Fruit fly (Drosophila melanogaster) whole organism: ENCODE data around the gene Tsp29Fb.

Experiments
- CG8478 ChIP-seq: fragments of >200 bp; optimal IDR thresholded peaks from 2 replicates; lab custom pipeline; 2018; ENCODE audit warnings: inconsistent platforms
- Dll ChIP-seq: fragments of >200 bp; optimal IDR thresholded peaks from 2 replicates; lab custom pipeline; 2017
- EcR ChIP-seq, 2 experiments: fragments of >200 bp; optimal IDR thresholded peaks; 2 replicates each; lab custom pipeline; 2017; ENCODE audit warnings: missing biosample characterization in 2 of 2, missing genetic modification characterization in 2 of 2, missing genetic modification reagents in 2 of 2
- pan ChIP-seq: fragments of >200 bp; optimal IDR thresholded peaks from 2 replicates; lab custom pipeline; 2017
- psq ChIP-seq: fragments of >200 bp; optimal IDR thresholded peaks from 2 replicates; lab custom pipeline; 2017
- usp ChIP-seq: fragments of >200 bp; optimal IDR thresholded peaks from 2 replicates; lab custom pipeline; 2017; ENCODE audit warnings: missing biosample characterization, missing genetic modification characterization, mixed read lengths

Tsp29Fb gene

dm6 chr2L:8920294-8920693, 16.9 kb upstream of the Tsp29Fb start:
- TF ChIP-seq EcR (GFP tag; optimal IDR thresholded peaks at IDR 0.05; lab: Kevin White, UChicago) (no peak), Dll (lab: Kevin White, UChicago) (no peak), CG8478 (lab: Kevin White, UChicago) (no peak)

- TF ChIP-seq pan (lab: Kevin White, UChicago) (no peak), usp (no peak), Dll (lab: Kevin White, UChicago) (no peak), EcR (GFP tag; optimal IDR thresholded peaks at IDR 0.05; lab: Kevin White, UChicago) (no peak), CG8478 (lab: Kevin White, UChicago) (no peak), psq (lab: Kevin White, UChicago) (no peak)
These were observed 15.3 kb upstream of the Tsp29Fb start for dm6 chr2L:8921934-8922333.

dm6 chr2L:8923405-8923804, 13.8 kb upstream of the Tsp29Fb start:
- TF ChIP-seq Dll (lab: Kevin White, UChicago) (no peak), pan (lab: Kevin White, UChicago) (no peak), CG8478 (lab: Kevin White, UChicago) (no peak), psq (lab: Kevin White, UChicago) (no peak), EcR (GFP tag; optimal IDR thresholded peaks at IDR 0.05; lab: Kevin White, UChicago) (no peak), usp (no peak)

- TF ChIP-seq pan (lab: Kevin White, UChicago): no peak
- no peak for TF ChIP-seq Dll (lab: Kevin White, UChicago)
- no peak for TF ChIP-seq EcR (GFP tag; optimal IDR thresholded peaks at IDR 0.05; lab: Kevin White, UChicago)
- TF ChIP-seq usp: no peak
- TF ChIP-seq CG8478 (lab: Kevin White, UChicago): no peak
- no peak for TF ChIP-seq psq (lab: Kevin White, UChicago)
These were observed 6.0 kb upstream of the Tsp29Fb start for dm6 chr2L:8931176-8931575.

dm6 chr2L:8933710-8934242, 3.4 kb upstream of the Tsp29Fb start, which contains the start of gene Tsp29Fa:
Gene Tsp29Fa (plus strand): TSS chr2L:8933962.
- TF ChIP-seq EcR (GFP tag; optimal IDR thresholded peaks at IDR 0.05; lab: Kevin White, UChicago): no peak
- TF ChIP-seq pan (lab: Kevin White, UChicago): no peak
- no peak for TF ChIP-seq usp
- TF ChIP-seq Dll (lab: Kevin White, UChicago): no peak
- no peak for TF ChIP-seq psq (lab: Kevin White, UChicago)
- TF ChIP-seq CG8478 (lab: Kevin White, UChicago): no peak

dm6 chr2L:8937837-8938413, 735 bp downstream of the Tsp29Fb start:
- TF ChIP-seq usp (no peak), CG8478 (lab: Kevin White, UChicago) (no peak), pan (lab: Kevin White, UChicago) (no peak), psq (lab: Kevin White, UChicago) (no peak), EcR (GFP tag; optimal IDR thresholded peaks at IDR 0.05; lab: Kevin White, UChicago) (no peak), Dll (lab: Kevin White, UChicago) (no peak)

- TF ChIP-seq psq (lab: Kevin White, UChicago): no peak
- TF ChIP-seq pan (lab: Kevin White, UChicago): no peak
- no peak for TF ChIP-seq Dll (lab: Kevin White, UChicago)
- no peak for TF ChIP-seq usp
- TF ChIP-seq CG8478 (lab: Kevin White, UChicago): no peak
- TF ChIP-seq EcR (GFP tag; optimal IDR thresholded peaks at IDR 0.05; lab: Kevin White, UChicago): no peak
These were observed 3.5 kb downstream of the Tsp29Fb start for dm6 chr2L:8940680-8941079.

- TF ChIP-seq CG8478 (lab: Kevin White, UChicago) (no peak), pan (lab: Kevin White, UChicago) (no peak), usp (no peak), psq (lab: Kevin White, UChicago) (no peak), EcR (GFP tag; optimal IDR thresholded peaks at IDR 0.05; lab: Kevin White, UChicago) (no peak), Dll (lab: Kevin White, UChicago) (no peak)
These were observed 4.6 kb downstream of the Tsp29Fb start, which contains the start of gene Argl for dm6 chr2L:8941736-8942337. Gene Argl (minus strand): TSS chr2L:8942105.

dm6 chr2L:8943110-8943509, 5.9 kb downstream of the Tsp29Fb start, which contains the start of gene CG9515:
Gene CG9515 (minus strand): TSS chr2L:8943257.
- TF ChIP-seq Dll (lab: Kevin White, UChicago): no peak
- TF ChIP-seq pan (lab: Kevin White, UChicago): no peak
- no peak for TF ChIP-seq EcR (GFP tag; optimal IDR thresholded peaks at IDR 0.05; lab: Kevin White, UChicago)
- no peak for TF ChIP-seq usp
- no peak for TF ChIP-seq CG8478 (lab: Kevin White, UChicago)
- TF ChIP-seq psq (lab: Kevin White, UChicago): no peak

- TF ChIP-seq usp: no peak
- TF ChIP-seq CG8478 (lab: Kevin White, UChicago): no peak
- no peak for TF ChIP-seq Dll (lab: Kevin White, UChicago)
- TF ChIP-seq pan (lab: Kevin White, UChicago): no peak
- no peak for TF ChIP-seq EcR (GFP tag; optimal IDR thresholded peaks at IDR 0.05; lab: Kevin White, UChicago)
- TF ChIP-seq psq (lab: Kevin White, UChicago): no peak
These were observed 9.6 kb downstream of the Tsp29Fb start, which contains the start of gene CG46397 for dm6 chr2L:8946718-8947316. Gene CG46397 (plus strand): TSS chr2L:8947266.

- no peak for TF ChIP-seq CG8478 (lab: Kevin White, UChicago)
- TF ChIP-seq Dll (lab: Kevin White, UChicago): no peak
- TF ChIP-seq psq (lab: Kevin White, UChicago): no peak
- TF ChIP-seq pan (lab: Kevin White, UChicago): no peak
- no peak for TF ChIP-seq usp
- TF ChIP-seq EcR (GFP tag; optimal IDR thresholded peaks at IDR 0.05; lab: Kevin White, UChicago): no peak
These were observed 10.8 kb downstream of the Tsp29Fb start for dm6 chr2L:8947989-8948388.
